Fruit fly (Drosophila melanogaster) whole organism, embryonic: ENCODE measurements around the gene NKCC.

Experiments used
- Adf1 ChIP-seq: fragments of 200-800 bp; sonication (Bioruptor generic); IDR thresholded peaks from 2 replicates; pipeline ENCODE4 v1.3.6; 2022; ENCODE audit warnings: missing biosample characterization, missing genetic modification characterization
- BEAF-32 ChIP-seq: fragments of 200-800 bp; sonication (Bioruptor generic); optimal IDR thresholded peaks from 3 replicates; lab custom pipeline; 2017; ENCODE audit warnings: missing biosample characterization, missing genetic modification characterization, mild to moderate bottlenecking, moderate library complexity, missing genetic modification reagents
- BtbVII ChIP-seq: fragments of 200-800 bp; sonication (Bioruptor generic); optimal IDR thresholded peaks from 3 replicates; lab custom pipeline; 2017; ENCODE audit warnings: missing biosample characterization, mild to moderate bottlenecking, missing genetic modification characterization
- CG10267 ChIP-seq: fragments of 200-800 bp; sonication (Bioruptor generic); optimal IDR thresholded peaks from 2 replicates; lab custom pipeline; 2018; ENCODE audit warnings: missing biosample characterization, mild to moderate bottlenecking, missing genetic modification characterization, moderate library complexity
- CG10462 ChIP-seq: fragments of 200-800 bp; sonication (Bioruptor generic); optimal IDR thresholded peaks from 2 replicates; lab custom pipeline; 2016; ENCODE audit warnings: missing biosample characterization, missing genetic modification characterization
- CG2116 ChIP-seq: fragments of 200-800 bp; sonication (Bioruptor generic); optimal IDR thresholded peaks from 3 replicates; lab custom pipeline; 2018; ENCODE audit warnings: missing biosample characterization, mild to moderate bottlenecking, missing genetic modification characterization
- CG2712 ChIP-seq: fragments of 200-800 bp; optimal IDR thresholded peaks from 3 replicates; lab custom pipeline; 2019; ENCODE audit warnings: missing biosample characterization, mild to moderate bottlenecking, missing genetic modification characterization, moderate library complexity
- CG2889 ChIP-seq: fragments of 200-800 bp; sonication (Bioruptor generic); IDR thresholded peaks from 3 replicates; pipeline ENCODE4 v1.3.6; 2022; ENCODE audit warnings: missing biosample characterization, missing genetic modification characterization
- CG31224 ChIP-seq: fragments of 200-800 bp; sonication (Bioruptor generic); IDR thresholded peaks from 2 replicates; pipeline ENCODE4 v1.3.6; 2022; ENCODE audit warnings: missing biosample characterization, missing genetic modification characterization
- CG32772 ChIP-seq: fragments of 200-800 bp; sonication (Bioruptor generic); IDR thresholded peaks from 2 replicates; pipeline ENCODE4 v1.3.6; 2022; ENCODE audit warnings: missing biosample characterization, missing genetic modification characterization
- CG3407 ChIP-seq: fragments of 200-800 bp; sonication (Bioruptor generic); optimal IDR thresholded peaks from 2 replicates; lab custom pipeline; 2018; ENCODE audit warnings: missing biosample characterization, mild to moderate bottlenecking, missing genetic modification characterization
- CG3838 ChIP-seq: fragments of 200-800 bp; sonication (Bioruptor generic); optimal IDR thresholded peaks from 3 replicates; lab custom pipeline; 2016; ENCODE audit warnings: missing biosample characterization, missing genetic modification characterization
- CG4820 ChIP-seq: fragments of 200-800 bp; sonication (Bioruptor generic); optimal IDR thresholded peaks from 3 replicates; lab custom pipeline; 2016; ENCODE audit warnings: missing biosample characterization, missing genetic modification characterization
- CG5953 ChIP-seq: fragments of 200-800 bp; sonication (Bioruptor generic); IDR thresholded peaks from 2 replicates; pipeline ENCODE4 v1.3.6; 2022; ENCODE audit warnings: missing biosample characterization, missing genetic modification characterization
- CG6254 ChIP-seq: fragments of 200-800 bp; sonication (Bioruptor generic); optimal IDR thresholded peaks from 3 replicates; lab custom pipeline; 2017; ENCODE audit warnings: mild to moderate bottlenecking, missing biosample characterization, missing genetic modification reagents, missing genetic modification characterization
- CG7271 ChIP-seq: fragments of 200-800 bp; sonication (Bioruptor generic); optimal IDR thresholded peaks from 2 replicates; lab custom pipeline; 2018; ENCODE audit warnings: missing biosample characterization, mild to moderate bottlenecking, missing genetic modification characterization, moderate library complexity
- CG7987 ChIP-seq: fragments of 200-800 bp; sonication (Bioruptor generic); optimal IDR thresholded peaks from 2 replicates; lab custom pipeline; 2018; ENCODE audit warnings: missing biosample characterization, mild to moderate bottlenecking, missing genetic modification characterization, moderate library complexity
- CG9932 ChIP-seq: fragments of 200-800 bp; sonication (Bioruptor generic); IDR thresholded peaks from 2 replicates; pipeline ENCODE4 v1.3.6; 2022; ENCODE audit warnings: missing biosample characterization, missing genetic modification characterization
- D ChIP-seq, 2 experiments: fragments of 200-800 bp in 1 of 2; fragments of >200 bp in 1 of 2; sonication (Bioruptor generic) in 1 of 2; optimal IDR thresholded peaks; 2 replicates in 1 of 2; 3 replicates in 1 of 2; lab custom pipeline; 2017; ENCODE audit warnings: mild to moderate bottlenecking in 1 of 2, missing biosample characterization in 1 of 2, missing genetic modification characterization in 1 of 2, missing genetic modification reagents in 1 of 2
- Dad ChIP-seq: fragments of 200-800 bp; sonication (Bioruptor generic); optimal IDR thresholded peaks from 3 replicates; lab custom pipeline; 2016; ENCODE audit warnings: missing biosample characterization, missing genetic modification characterization
- Doc2 ChIP-seq: fragments of 200-800 bp; sonication (Bioruptor generic); IDR thresholded peaks from 2 replicates; pipeline ENCODE4 v1.3.6; 2022; ENCODE audit warnings: missing biosample characterization, missing genetic modification characterization
- H2.0 ChIP-seq: fragments of 200-800 bp; sonication (Bioruptor generic); IDR thresholded peaks from 2 replicates; pipeline ENCODE4 v1.3.6; 2022; ENCODE audit warnings: missing biosample characterization, missing genetic modification characterization
- HLH3B ChIP-seq: fragments of 200-800 bp; sonication (Bioruptor generic); IDR thresholded peaks from 2 replicates; pipeline ENCODE4 v1.3.6; 2022; ENCODE audit warnings: missing biosample characterization, missing genetic modification characterization
- MBD-R2 ChIP-seq: fragments of 200-800 bp; sonication (Bioruptor generic); IDR thresholded peaks from 2 replicates; pipeline ENCODE4 v1.3.6; 2022; ENCODE audit warnings: missing biosample characterization, missing genetic modification characterization
- Meics ChIP-seq: fragments of 200-800 bp; sonication (Bioruptor generic); optimal IDR thresholded peaks from 2 replicates; lab custom pipeline; 2017; ENCODE audit warnings: missing biosample characterization, mild to moderate bottlenecking, missing genetic modification characterization
- Oli ChIP-seq: fragments of 200-800 bp; sonication (Bioruptor generic); optimal IDR thresholded peaks from 2 replicates; lab custom pipeline; 2018; ENCODE audit warnings: missing biosample characterization, mild to moderate bottlenecking, missing genetic modification characterization, moderate library complexity
- Pdp1 ChIP-seq, 2 experiments: fragments of 200-800 bp; sonication (Bioruptor generic); optimal IDR thresholded peaks; 3 replicates each; lab custom pipeline; 2016; ENCODE audit warnings: missing biosample characterization in 2 of 2, missing genetic modification characterization in 2 of 2, mild to moderate bottlenecking in 1 of 2, moderate library complexity in 1 of 2
- Six4 ChIP-seq: fragments of 200-800 bp; sonication (Bioruptor generic); optimal IDR thresholded peaks from 2 replicates; lab custom pipeline; 2016; ENCODE audit warnings: missing biosample characterization, missing genetic modification characterization
- Spps ChIP-seq: fragments of 200-800 bp; sonication (Bioruptor generic); optimal IDR thresholded peaks from 2 replicates; lab custom pipeline; 2018; ENCODE audit warnings: missing biosample characterization, mild to moderate bottlenecking, missing genetic modification characterization
- Ssrp ChIP-seq: fragments of 200-800 bp; sonication (Bioruptor generic); optimal IDR thresholded peaks from 2 replicates; lab custom pipeline; 2018; ENCODE audit warnings: missing biosample characterization, mild to moderate bottlenecking, missing genetic modification characterization, moderate library complexity
- chinmo ChIP-seq: fragments of 200-800 bp; sonication (Bioruptor generic); IDR thresholded peaks from 4 replicates; pipeline ENCODE4 v1.3.6; 2022; ENCODE audit warnings: missing biosample characterization, missing genetic modification characterization; ENCODE audit not compliant: partially characterized antibody
- chn ChIP-seq: fragments of 200-800 bp; sonication (Bioruptor generic); optimal IDR thresholded peaks from 2 replicates; lab custom pipeline; 2016; ENCODE audit warnings: missing biosample characterization, missing genetic modification characterization
- croc ChIP-seq: fragments of 200-800 bp; sonication (Bioruptor generic); conservative IDR thresholded peaks from 3 replicates; pipeline ENCODE4 v1.3.6; 2022; ENCODE audit warnings: missing biosample characterization, missing genetic modification characterization
- disco-r ChIP-seq: fragments of 200-800 bp; sonication (Bioruptor generic); optimal IDR thresholded peaks from 2 replicates; lab custom pipeline; 2016; ENCODE audit warnings: missing biosample characterization, missing genetic modification characterization
- dmrt99B ChIP-seq: fragments of 200-800 bp; sonication (Bioruptor generic); optimal IDR thresholded peaks from 2 replicates; lab custom pipeline; 2018; ENCODE audit warnings: missing biosample characterization, mild to moderate bottlenecking, missing genetic modification characterization, moderate library complexity
- emc ChIP-seq: fragments of 200-800 bp; sonication (Bioruptor generic); optimal IDR thresholded peaks from 2 replicates; lab custom pipeline; 2016; ENCODE audit warnings: missing biosample characterization, missing genetic modification characterization
- eve ChIP-seq, 2 experiments: fragments of >200 bp; optimal IDR thresholded peaks; 2 replicates each; lab custom pipeline; 2017; ENCODE audit warnings: missing biosample characterization in 2 of 2, missing genetic modification characterization in 2 of 2
- fru ChIP-seq: fragments of >200 bp; optimal IDR thresholded peaks from 2 replicates; lab custom pipeline; 2017
- inv ChIP-seq: fragments of 200-800 bp; sonication (Bioruptor generic); IDR thresholded peaks from 2 replicates; pipeline ENCODE4 v1.3.6; 2022; ENCODE audit warnings: missing biosample characterization, missing genetic modification characterization; ENCODE audit not compliant: partially characterized antibody
- nerfin-1 ChIP-seq: fragments of 200-800 bp; sonication (Bioruptor generic); optimal IDR thresholded peaks from 3 replicates; lab custom pipeline; 2019; ENCODE audit warnings: missing biosample characterization, mild to moderate bottlenecking, missing genetic modification characterization, moderate library complexity
- nerfin-2 ChIP-seq: fragments of 200-800 bp; sonication (Bioruptor generic); IDR thresholded peaks from 2 replicates; pipeline ENCODE4 v1.3.6; 2022; ENCODE audit warnings: missing biosample characterization, missing genetic modification characterization; ENCODE audit not compliant: partially characterized antibody
- onecut ChIP-seq: fragments of 200-800 bp; sonication (Bioruptor generic); IDR thresholded peaks from 2 replicates; pipeline ENCODE4 v1.3.6; 2022; ENCODE audit warnings: missing biosample characterization, missing genetic modification characterization
- pfk ChIP-seq: fragments of 200-800 bp; sonication (Bioruptor generic); optimal IDR thresholded peaks from 2 replicates; lab custom pipeline; 2018; ENCODE audit warnings: missing biosample characterization, mild to moderate bottlenecking, missing genetic modification characterization, moderate library complexity
- ro ChIP-seq: fragments of 200-800 bp; sonication (Bioruptor generic); IDR thresholded peaks from 2 replicates; pipeline ENCODE4 v1.3.6; 2022; ENCODE audit warnings: missing biosample characterization, missing genetic modification characterization
- sd ChIP-seq: fragments of 200-800 bp; sonication (Bioruptor generic); optimal IDR thresholded peaks from 3 replicates; lab custom pipeline; 2018; ENCODE audit warnings: missing biosample characterization, mild to moderate bottlenecking, missing genetic modification characterization, moderate library complexity
- sima ChIP-seq: fragments of 200-800 bp; sonication (Bioruptor generic); optimal IDR thresholded peaks from 2 replicates; lab custom pipeline; 2016; ENCODE audit warnings: missing biosample characterization, missing genetic modification characterization
- slou ChIP-seq: fragments of 200-800 bp; sonication (Bioruptor generic); optimal IDR thresholded peaks from 3 replicates; lab custom pipeline; 2016; ENCODE audit warnings: missing biosample characterization, missing genetic modification characterization
- ssp ChIP-seq: fragments of 200-800 bp; sonication (Bioruptor generic); IDR thresholded peaks from 2 replicates; pipeline ENCODE4 v1.3.6; 2022; ENCODE audit warnings: missing biosample characterization, missing genetic modification characterization
- tap ChIP-seq: fragments of 200-800 bp; optimal IDR thresholded peaks from 3 replicates; lab custom pipeline; 2019; ENCODE audit warnings: missing biosample characterization, mild to moderate bottlenecking, missing genetic modification characterization, moderate library complexity
- tx ChIP-seq: fragments of 200-800 bp; sonication (Bioruptor generic); optimal IDR thresholded peaks from 2 replicates; lab custom pipeline; 2016; ENCODE audit warnings: missing biosample characterization, missing genetic modification characterization
- zen2 ChIP-seq: fragments of 200-800 bp; sonication (Bioruptor generic); IDR thresholded peaks from 3 replicates; pipeline ENCODE4 v1.3.6; 2022; ENCODE audit warnings: missing biosample characterization, missing genetic modification characterization; ENCODE audit not compliant: partially characterized antibody

Gene NKCC

dm6 chr3R:5474551-5474950, 28.0 kb downstream of the NKCC start, which contains the start of the genes CG45100, HDAC3 and Hcs (continued):
- TF ChIP-seq D (optimal IDR thresholded peaks at IDR 0.05; lab: Kevin White, UChicago): no peak
- no peak for TF ChIP-seq D (GFP tag; optimal IDR thresholded peaks at IDR 0.05; lab: Kevin White, UChicago)
- no peak for TF ChIP-seq sd (tag; lab: Kevin White, UChicago)
- TF ChIP-seq croc (GFP tag; lab: Robert Waterston, UW): no peak
- peak; percentile 58; the same call in 1 of the 3 replicates for TF ChIP-seq zen2 (GFP tag; lab: Robert Waterston, UW)
- TF ChIP-seq BtbVII: no peak
- TF ChIP-seq slou: no peak
- peak; percentile 52; the same call in 1 of the 4 replicates for TF ChIP-seq chinmo (GFP tag; lab: Robert Waterston, UW)
- TF ChIP-seq CG7271 (tag; lab: Kevin White, UChicago): no peak
- no peak for TF ChIP-seq Six4
- TF ChIP-seq MBD-R2 (GFP tag; lab: Robert Waterston, UW): peak; percentile 95
- no peak for TF ChIP-seq CG3407 (GFP tag; lab: Kevin White, UChicago)
- peak in 1 of 2 experiments; percentile 1 for TF ChIP-seq eve (GFP tag; optimal IDR thresholded peaks at IDR 0.05; lab: Kevin White, UChicago)
- TF ChIP-seq Ssrp (tag; lab: Kevin White, UChicago): no peak
- TF ChIP-seq CG6254 (GFP tag; lab: Kevin White, UChicago): no peak
- no peak for TF ChIP-seq nerfin-1 (tag; lab: Kevin White, UChicago)
- TF ChIP-seq CG5953 (GFP tag; lab: Robert Waterston, UW): no peak
- TF ChIP-seq dmrt99B (tag; lab: Kevin White, UChicago): no peak
- TF ChIP-seq disco-r (GFP tag; lab: Kevin White, UChicago): no peak
- TF ChIP-seq CG7987 (GFP tag; lab: Kevin White, UChicago): no peak
- no peak for TF ChIP-seq Oli (tag; lab: Kevin White, UChicago)
- TF ChIP-seq CG4820 (GFP tag; lab: Kevin White, UChicago): peak; percentile 11
- peak; percentile 33 for TF ChIP-seq tx (GFP tag; lab: Kevin White, UChicago)
- TF ChIP-seq fru (lab: Kevin White, UChicago): no peak
- TF ChIP-seq Meics (GFP tag; lab: Kevin White, UChicago): no peak
- TF ChIP-seq pfk (GFP tag; lab: Kevin White, UChicago): no peak
- TF ChIP-seq sima: no peak
- peak; percentile 77 for TF ChIP-seq nerfin-2 (GFP tag; lab: Robert Waterston, UW)
- TF ChIP-seq CG3838: no peak
- TF ChIP-seq Dad (GFP tag; lab: Kevin White, UChicago): peak; percentile 67
- TF ChIP-seq BEAF-32: peak; percentile 96
- no peak for TF ChIP-seq H2.0 (GFP tag; lab: Robert Waterston, UW)
- TF ChIP-seq CG2116 (GFP tag; lab: Kevin White, UChicago): peak; percentile 48
- no peak for TF ChIP-seq HLH3B
- 0 out of 2 replicates have a peak, but pooled peaks have one; percentile 19 for TF ChIP-seq CG32772 (GFP tag; lab: Robert Waterston, UW)
- TF ChIP-seq inv (GFP tag; lab: Robert Waterston, UW): peak; percentile 91
- TF ChIP-seq chn (GFP tag; lab: Kevin White, UChicago): peak; percentile 38
- TF ChIP-seq Pdp1 (GFP tag; optimal IDR thresholded peaks at IDR 0.05; lab: Kevin White, UChicago): peak in 1 of 2 experiments; percentile 48
- no peak for TF ChIP-seq Doc2
- TF ChIP-seq CG10462: no peak
- TF ChIP-seq emc (GFP tag; lab: Kevin White, UChicago): peak; percentile 28
- TF ChIP-seq CG31224 (GFP tag; lab: Robert Waterston, UW): 0 out of 2 replicates have a peak, but pooled peaks have one; percentile 15
- no peak for TF ChIP-seq CG2889 (GFP tag; lab: Robert Waterston, UW)
- TF ChIP-seq CG2712 (tag; lab: Kevin White, UChicago): no peak
- no peak for TF ChIP-seq onecut (GFP tag; lab: Robert Waterston, UW)
- TF ChIP-seq ro: no peak
- no peak for TF ChIP-seq ssp (GFP tag; lab: Robert Waterston, UW)
- peak; percentile 72 for TF ChIP-seq CG10267
- TF ChIP-seq tap (tag; lab: Kevin White, UChicago): no peak
- no peak for TF ChIP-seq Spps (tag; lab: Kevin White, UChicago)
- TF ChIP-seq CG9932 (GFP tag; lab: Robert Waterston, UW): peak; percentile 86
- peak; percentile 28; the same call in 1 of the 2 replicates for TF ChIP-seq Adf1 (GFP tag; lab: Robert Waterston, UW)
